Fruit fly (Drosophila melanogaster) whole organism, embryonic: ENCODE data around the gene eas.

Source experiments
- Atf6 ChIP-seq: fragments of 200-800 bp; sonication (Bioruptor generic); IDR thresholded peaks from 2 replicates; pipeline ENCODE4 v1.3.6; 2022; ENCODE audit warnings: missing biosample characterization, missing genetic modification characterization
- Awh ChIP-seq: fragments of 200-800 bp; sonication (Bioruptor generic); IDR thresholded peaks from 2 replicates; pipeline ENCODE4, ENCODE4 v1.3.6; 2022; ENCODE audit warnings: missing biosample characterization, missing genetic modification characterization
- CG12155 ChIP-seq: fragments of 200-800 bp; sonication (Bioruptor generic); optimal IDR thresholded peaks from 3 replicates; lab custom pipeline; 2016; ENCODE audit warnings: missing biosample characterization, missing genetic modification characterization
- CG12219 ChIP-seq: fragments of 200-800 bp; sonication (Bioruptor generic); optimal IDR thresholded peaks from 3 replicates; lab custom pipeline; 2018; ENCODE audit warnings: missing biosample characterization, mild to moderate bottlenecking, missing genetic modification characterization
- CG12659 ChIP-seq: fragments of 200-800 bp; sonication (Bioruptor generic); optimal IDR thresholded peaks from 3 replicates; lab custom pipeline; 2017; ENCODE audit warnings: mild to moderate bottlenecking, missing biosample characterization, missing genetic modification reagents, missing genetic modification characterization
- CG12769 ChIP-seq: fragments of 200-800 bp; sonication (Bioruptor generic); optimal IDR thresholded peaks from 2 replicates; lab custom pipeline; 2019; ENCODE audit warnings: missing biosample characterization, mild to moderate bottlenecking, missing genetic modification characterization, moderate library complexity
- CG13624 ChIP-seq: fragments of 200-800 bp; sonication (Bioruptor generic); optimal IDR thresholded peaks from 2 replicates; lab custom pipeline; 2016; ENCODE audit warnings: missing biosample characterization, missing genetic modification characterization
- CG14441 ChIP-seq: fragments of 200-800 bp; sonication (Bioruptor generic); IDR thresholded peaks from 2 replicates; pipeline ENCODE4 v1.3.6; 2022; ENCODE audit warnings: missing biosample characterization, missing genetic modification characterization
- CG15073 ChIP-seq: fragments of 200-800 bp; sonication (Bioruptor generic); optimal IDR thresholded peaks from 2 replicates; lab custom pipeline; 2016; ENCODE audit warnings: missing biosample characterization, missing genetic modification characterization
- CG1529 ChIP-seq: fragments of 200-800 bp; sonication (Bioruptor generic); optimal IDR thresholded peaks from 3 replicates; lab custom pipeline; 2018; ENCODE audit warnings: missing biosample characterization, missing genetic modification characterization
- CG2875 ChIP-seq: fragments of 200-800 bp; sonication (Bioruptor generic); optimal IDR thresholded peaks from 2 replicates; lab custom pipeline; 2017; ENCODE audit warnings: missing biosample characterization, mild to moderate bottlenecking, missing genetic modification characterization, missing genetic modification reagents
- CG3838 ChIP-seq: fragments of 200-800 bp; sonication (Bioruptor generic); optimal IDR thresholded peaks from 3 replicates; lab custom pipeline; 2016; ENCODE audit warnings: missing biosample characterization, missing genetic modification characterization
- CG3847 ChIP-seq: fragments of 200-800 bp; sonication (Bioruptor generic); IDR thresholded peaks from 2 replicates; pipeline ENCODE4 v1.3.6; 2022; ENCODE audit warnings: missing biosample characterization, missing genetic modification characterization
- CG4820 ChIP-seq: fragments of 200-800 bp; sonication (Bioruptor generic); optimal IDR thresholded peaks from 3 replicates; lab custom pipeline; 2016; ENCODE audit warnings: missing biosample characterization, missing genetic modification characterization
- CG6654 ChIP-seq: fragments of 200-800 bp; sonication (Bioruptor generic); optimal IDR thresholded peaks from 2 replicates; lab custom pipeline; 2017; ENCODE audit warnings: missing biosample characterization, mild to moderate bottlenecking, missing genetic modification characterization
- CG8765 ChIP-seq: fragments of 200-800 bp; sonication (Bioruptor generic); IDR thresholded peaks from 2 replicates; pipeline ENCODE4 v1.3.6; 2022; ENCODE audit warnings: missing biosample characterization, missing genetic modification characterization
- Camta ChIP-seq: fragments of 200-800 bp; sonication (Bioruptor generic); optimal IDR thresholded peaks from 2 replicates; lab custom pipeline; 2016; ENCODE audit warnings: missing biosample characterization, missing genetic modification characterization
- CkIIα-i1 ChIP-seq: fragments of 200-800 bp; sonication (Bioruptor generic); IDR thresholded peaks from 2 replicates; pipeline ENCODE4 v1.3.6; 2022; ENCODE audit warnings: missing biosample characterization, missing genetic modification characterization
- CoRest ChIP-seq: fragments of 200-800 bp; sonication (Bioruptor generic); optimal IDR thresholded peaks from 3 replicates; lab custom pipeline; 2018; ENCODE audit warnings: missing biosample characterization, mild to moderate bottlenecking, missing genetic modification characterization, moderate library complexity
- E2f1 ChIP-seq: fragments of 200-800 bp; sonication (Bioruptor generic); IDR thresholded peaks from 2 replicates; pipeline ENCODE4 v1.3.6; 2022; ENCODE audit warnings: missing biosample characterization, missing genetic modification characterization
- Hmr ChIP-seq: fragments of 200-800 bp; sonication (Bioruptor generic); optimal IDR thresholded peaks from 3 replicates; lab custom pipeline; 2017; ENCODE audit warnings: mild to moderate bottlenecking, missing biosample characterization, missing genetic modification reagents, missing genetic modification characterization
- Hr3 ChIP-seq: fragments of 200-800 bp; sonication (Bioruptor generic); optimal IDR thresholded peaks from 3 replicates; lab custom pipeline; 2016; ENCODE audit warnings: missing biosample characterization, missing genetic modification characterization
- MESR4 ChIP-seq: fragments of 200-800 bp; sonication (Bioruptor generic); optimal IDR thresholded peaks from 2 replicates; lab custom pipeline; 2018; ENCODE audit warnings: missing biosample characterization, mild to moderate bottlenecking, missing genetic modification characterization, moderate library complexity
- Ravus ChIP-seq: fragments of 200-800 bp; sonication (Bioruptor generic); IDR thresholded peaks from 2 replicates; pipeline ENCODE4 v1.3.6; 2022; ENCODE audit warnings: missing biosample characterization, missing genetic modification characterization
- Rfx ChIP-seq: fragments of 200-800 bp; sonication (Bioruptor generic); IDR thresholded peaks from 2 replicates; pipeline ENCODE4 v1.3.6; 2022; ENCODE audit warnings: missing biosample characterization, missing genetic modification characterization
- Sox102F ChIP-seq: fragments of 200-800 bp; sonication (Bioruptor generic); optimal IDR thresholded peaks from 2 replicates; lab custom pipeline; 2018; ENCODE audit warnings: missing biosample characterization, mild to moderate bottlenecking, missing genetic modification characterization, moderate library complexity
- YL-1 ChIP-seq: fragments of 200-800 bp; sonication (Bioruptor generic); optimal IDR thresholded peaks from 3 replicates; lab custom pipeline; 2017; ENCODE audit warnings: missing biosample characterization, mild to moderate bottlenecking, missing genetic modification characterization
- bigmax ChIP-seq: fragments of 200-800 bp; sonication (Bioruptor generic); optimal IDR thresholded peaks from 2 replicates; lab custom pipeline; 2018; ENCODE audit warnings: missing biosample characterization, mild to moderate bottlenecking, missing genetic modification characterization
- bowl ChIP-seq: fragments of 200-800 bp; sonication (Bioruptor generic); IDR thresholded peaks from 2 replicates; pipeline ENCODE4 v1.3.6; 2022; ENCODE audit warnings: missing biosample characterization, missing genetic modification characterization
- chinmo ChIP-seq: fragments of 200-800 bp; sonication (Bioruptor generic); IDR thresholded peaks from 4 replicates; pipeline ENCODE4 v1.3.6; 2022; ENCODE audit warnings: missing biosample characterization, missing genetic modification characterization; ENCODE audit not compliant: partially characterized antibody
- crp ChIP-seq, 2 experiments: fragments of 200-800 bp; sonication (Bioruptor generic); optimal IDR thresholded peaks; 2 replicates in 1 of 2; 3 replicates in 1 of 2; lab custom pipeline; 2017; ENCODE audit warnings: missing biosample characterization in 2 of 2, missing genetic modification characterization in 2 of 2, mild to moderate bottlenecking in 1 of 2, moderate library complexity in 1 of 2
- dimm ChIP-seq: fragments of 200-800 bp; sonication (Bioruptor generic); IDR thresholded peaks from 2 replicates; pipeline ENCODE4 v1.3.6; 2022; ENCODE audit warnings: missing biosample characterization, missing genetic modification characterization
- dpn ChIP-seq, 2 experiments: fragments of 200-800 bp; sonication (Bioruptor generic); optimal IDR thresholded peaks; 3 replicates each; lab custom pipeline; 2016; ENCODE audit warnings: missing biosample characterization in 2 of 2, missing genetic modification characterization in 2 of 2
- fru ChIP-seq: fragments of >200 bp; optimal IDR thresholded peaks from 2 replicates; lab custom pipeline; 2017
- gce ChIP-seq: fragments of 200-800 bp; sonication (Bioruptor generic); IDR thresholded peaks from 3 replicates; pipeline ENCODE4 v1.3.6; 2022; ENCODE audit warnings: missing biosample characterization, missing genetic modification characterization
- gcm ChIP-seq: fragments of 200-800 bp; sonication (Bioruptor generic); optimal IDR thresholded peaks from 2 replicates; lab custom pipeline; 2019; ENCODE audit warnings: missing biosample characterization, mild to moderate bottlenecking, missing genetic modification characterization, moderate library complexity
- gcm2 ChIP-seq: fragments of 200-800 bp; sonication (Bioruptor generic); optimal IDR thresholded peaks from 2 replicates; lab custom pipeline; 2016; ENCODE audit warnings: missing biosample characterization, missing genetic modification characterization
- ind ChIP-seq: fragments of 200-800 bp; sonication (Bioruptor generic); optimal IDR thresholded peaks from 3 replicates; lab custom pipeline; 2016; ENCODE audit warnings: missing biosample characterization, missing genetic modification characterization
- kni ChIP-seq: fragments of 200-800 bp; sonication (Bioruptor generic); optimal IDR thresholded peaks from 3 replicates; lab custom pipeline; 2017; ENCODE audit warnings: mild to moderate bottlenecking, missing biosample characterization, missing genetic modification reagents, missing genetic modification characterization
- lmd ChIP-seq: fragments of 200-800 bp; sonication (Bioruptor generic); IDR thresholded peaks from 2 replicates; pipeline ENCODE4 v1.3.6; 2022; ENCODE audit warnings: missing biosample characterization, missing genetic modification characterization
- luna ChIP-seq: fragments of 200-800 bp; sonication (Bioruptor generic); optimal IDR thresholded peaks from 2 replicates; lab custom pipeline; 2016; ENCODE audit warnings: missing biosample characterization, missing genetic modification characterization
- mirr ChIP-seq: fragments of 200-800 bp; sonication (Bioruptor generic); optimal IDR thresholded peaks from 3 replicates; lab custom pipeline; 2018; ENCODE audit warnings: missing biosample characterization, mild to moderate bottlenecking, missing genetic modification characterization
- nerfin-1 ChIP-seq: fragments of 200-800 bp; sonication (Bioruptor generic); optimal IDR thresholded peaks from 3 replicates; lab custom pipeline; 2019; ENCODE audit warnings: missing biosample characterization, mild to moderate bottlenecking, missing genetic modification characterization, moderate library complexity
- oc ChIP-seq: fragments of 200-800 bp; sonication (Bioruptor generic); optimal IDR thresholded peaks from 2 replicates; lab custom pipeline; 2018; ENCODE audit warnings: missing biosample characterization, mild to moderate bottlenecking, missing genetic modification characterization, moderate library complexity
- pho ChIP-seq: fragments of 200-800 bp; sonication (Bioruptor generic); optimal IDR thresholded peaks from 2 replicates; lab custom pipeline; 2016; ENCODE audit warnings: missing biosample characterization, missing genetic modification characterization
- pum ChIP-seq: fragments of 200-800 bp; sonication (Bioruptor generic); optimal IDR thresholded peaks from 2 replicates; lab custom pipeline; 2016; ENCODE audit warnings: missing biosample characterization, missing genetic modification characterization
- slp2 ChIP-seq: fragments of 200-800 bp; sonication (Bioruptor generic); optimal IDR thresholded peaks from 2 replicates; lab custom pipeline; 2016; ENCODE audit warnings: missing biosample characterization, missing genetic modification characterization
- tio ChIP-seq: fragments of 200-800 bp; sonication (Bioruptor generic); optimal IDR thresholded peaks from 2 replicates; lab custom pipeline; 2017; ENCODE audit warnings: missing biosample characterization, missing genetic modification characterization, inconsistent platforms
- toy ChIP-seq: fragments of 200-800 bp; sonication (Bioruptor generic); IDR thresholded peaks from 2 replicates; pipeline ENCODE4 v1.3.6; 2022; ENCODE audit warnings: missing biosample characterization, missing genetic modification characterization
- z ChIP-seq: fragments of 200-800 bp; sonication (Bioruptor generic); IDR thresholded peaks from 3 replicates; pipeline ENCODE4 v1.3.6; 2022; ENCODE audit warnings: missing biosample characterization, missing genetic modification characterization

The eas gene

dm6 chrX:16332615-16333288 lies 54.6 kb downstream of the eas start (continued):
- TF ChIP-seq chinmo (no peak; the same call in 2 of the 4 replicates), crp (GFP tag; optimal IDR thresholded peaks at IDR 0.05; lab: Kevin White, UChicago) (peak in 1 of 2 experiments; percentile 65), CG3847 (peak; percentile 93), E2f1 (GFP tag; lab: Robert Waterston, UW) (peak; percentile 90), z (GFP tag; lab: Robert Waterston, UW) (no peak), mirr (GFP tag; lab: Kevin White, UChicago) (peak; percentile 96), dpn (GFP tag; optimal IDR thresholded peaks at IDR 0.05; lab: Kevin White, UChicago) (peak; percentile 95 to 96), Awh (GFP tag; lab: Robert Waterston, UW) (peak; percentile 86), slp2 (GFP tag; lab: Kevin White, UChicago) (peak; percentile 95), CG6654 (GFP tag; lab: Kevin White, UChicago) (peak; percentile 86), CG4820 (peak; percentile 90), CG12219 (GFP tag; lab: Kevin White, UChicago) (peak; percentile 96), gcm2 (GFP tag; lab: Kevin White, UChicago) (peak; percentile 86), kni (GFP tag; lab: Kevin White, UChicago) (peak; percentile 94), CoRest (tag; lab: Kevin White, UChicago) (peak; percentile 99), Ravus (peak; percentile 70), CG13624 (GFP tag; lab: Kevin White, UChicago) (peak; percentile 96), CG3838 (GFP tag; lab: Kevin White, UChicago) (peak; percentile 90), CG12769 (peak; percentile 93), Camta (peak; percentile 96), Hr3 (peak; percentile 90), toy (GFP tag; lab: Robert Waterston, UW) (peak; percentile 80), gce (GFP tag; lab: Robert Waterston, UW) (peak; percentile 73; the same call in 1 of the 3 replicates), Atf6 (peak; percentile 94), pum (GFP tag; lab: Kevin White, UChicago) (peak; percentile 93), CG12659 (GFP tag; lab: Kevin White, UChicago) (peak; percentile 98), bowl (GFP tag; lab: Robert Waterston, UW) (peak; percentile 83), lmd (peak; percentile 95), CG12155 (peak; percentile 92), Rfx (peak; percentile 93), gcm (GFP tag; lab: Kevin White, UChicago) (peak; percentile 96), fru (lab: Kevin White, UChicago) (no peak), luna (GFP tag; lab: Kevin White, UChicago) (peak; percentile 87), dimm (GFP tag; lab: Robert Waterston, UW) (no peak), bigmax (peak; percentile 61), ind (GFP tag; lab: Kevin White, UChicago) (peak; percentile 94), CG14441 (peak; percentile 92), MESR4 (GFP tag; lab: Kevin White, UChicago) (peak; percentile 53), CG8765 (peak; percentile 85), nerfin-1 (tag; lab: Kevin White, UChicago) (peak; percentile 95), CG2875 (GFP tag; lab: Kevin White, UChicago) (peak; percentile 90), oc (tag; lab: Kevin White, UChicago) (peak; percentile 91), CkIIα-i1 (no peak), pho (GFP tag; lab: Kevin White, UChicago) (peak; percentile 94), Hmr (GFP tag; lab: Kevin White, UChicago) (peak; percentile 98), YL-1 (GFP tag; lab: Kevin White, UChicago) (peak; percentile 91), Sox102F (GFP tag; lab: Kevin White, UChicago) (peak; percentile 95), CG1529 (GFP tag; lab: Kevin White, UChicago) (peak; percentile 95), CG15073 (GFP tag; lab: Kevin White, UChicago) (peak; percentile 62), tio (GFP tag; lab: Kevin White, UChicago) (peak; percentile 95)
